Worm (Caenorhabditis elegans) whole organism, L1 larva: ENCODE measurements around the gene srh-38.

Source experiments
- C04F5.9 ChIP-seq: sonication (generic microtip); optimal IDR thresholded peaks from 2 replicates; lab custom pipeline; 2016; ENCODE audit warnings: missing genetic modification characterization, missing compliant biosample characterization
- F16B12.6 ChIP-seq: fragments of 150-350 bp; optimal IDR thresholded peaks from 2 replicates; lab custom pipeline; 2014; ENCODE audit warnings: missing biosample characterization, missing genetic modification characterization
- Y116A8C.19 ChIP-seq: sonication (generic microtip); optimal IDR thresholded peaks from 2 replicates; lab custom pipeline; 2016; ENCODE audit warnings: missing compliant biosample characterization, missing genetic modification characterization, borderline replicate concordance
- aly-2 ChIP-seq: fragments of 150-350 bp; optimal IDR thresholded peaks from 2 replicates; lab custom pipeline; 2014; ENCODE audit warnings: missing biosample characterization, missing genetic modification characterization
- ama-1 ChIP-seq: fragments of 150-350 bp; optimal IDR thresholded peaks from 2 replicates; lab custom pipeline; 2014
- blmp-1 ChIP-seq: fragments of 150-350 bp; optimal IDR thresholded peaks from 2 replicates; lab custom pipeline; 2014; ENCODE audit warnings: missing biosample characterization, missing genetic modification characterization
- ceh-8 ChIP-seq: fragments of 200-800 bp; sonication (Bioruptor generic); optimal IDR thresholded peaks from 2 replicates; lab custom pipeline; 2018; ENCODE audit warnings: mild to moderate bottlenecking, missing genetic modification characterization, moderate library complexity, missing compliant biosample characterization
- ceh-82 ChIP-seq, 3 experiments: fragments of 150-350 bp in 1 of 3; sonication (generic microtip) in 2 of 3; optimal IDR thresholded peaks; 2 replicates each; lab custom pipeline; 2014 to 2017; ENCODE audit warnings: missing biosample characterization in 3 of 3, missing genetic modification characterization in 3 of 3
- ceh-88 ChIP-seq: fragments of 200-800 bp; sonication (Bioruptor generic); IDR thresholded peaks from 2 replicates; pipeline ENCODE4 v1.3.6; 2022; ENCODE audit warnings: missing genetic modification characterization, missing compliant biosample characterization
- dpl-1 ChIP-seq, 3 experiments: fragments of 150-350 bp in 2 of 3; sonication (generic microtip) in 1 of 3; optimal IDR thresholded peaks; 2 replicates each; lab custom pipeline; 2014 to 2017; ENCODE audit warnings: missing biosample characterization in 3 of 3, missing genetic modification characterization in 3 of 3, missing genetic modification reagents in 3 of 3
- efl-1 ChIP-seq, 4 experiments: fragments of 150-350 bp; optimal IDR thresholded peaks in 3 of 4; peaks in 1 of 4; 1 replicate in 1 of 4; 2 replicates in 3 of 4; lab custom pipeline; 2014; ENCODE audit warnings: missing biosample characterization in 2 of 4, missing genetic modification characterization in 2 of 4, missing genetic modification reagents in 2 of 4
- efl-3 ChIP-seq: fragments of 200-800 bp; sonication (Bioruptor generic); optimal IDR thresholded peaks from 2 replicates; lab custom pipeline; 2018; ENCODE audit warnings: mild to moderate bottlenecking, missing genetic modification characterization, missing compliant biosample characterization
- egl-13 ChIP-seq: sonication (generic microtip); optimal IDR thresholded peaks from 2 replicates; lab custom pipeline; 2016; ENCODE audit warnings: missing genotype, missing genetic modification reagents, missing genetic modification characterization, missing compliant biosample characterization
- egl-27 ChIP-seq, 2 experiments: fragments of 150-350 bp in 1 of 2; sonication (generic microtip); optimal IDR thresholded peaks; 3 replicates each; lab custom pipeline; 2017 to 2018; ENCODE audit warnings: missing biosample characterization in 2 of 2, missing genetic modification characterization in 2 of 2, missing genetic modification reagents in 2 of 2
- elt-3 ChIP-seq, 6 experiments: fragments of 150-350 bp in 1 of 6; sonication (generic microtip); optimal IDR thresholded peaks; 2 replicates each; lab custom pipeline; 2017 to 2018; ENCODE audit warnings: missing biosample characterization in 6 of 6, missing genetic modification characterization in 6 of 6, inconsistent platforms in 1 of 6
- grh-1 ChIP-seq: fragments of 200-800 bp; sonication (Bioruptor generic); IDR thresholded peaks from 2 replicates; pipeline ENCODE4 v1.3.6; 2022; ENCODE audit warnings: missing genetic modification reagents, missing genetic modification characterization, missing compliant biosample characterization
- hlh-17 ChIP-seq: fragments of 200-800 bp; sonication (Bioruptor generic); optimal IDR thresholded peaks from 2 replicates; lab custom pipeline; 2018; ENCODE audit warnings: missing genetic modification characterization, mild to moderate bottlenecking, missing compliant biosample characterization, moderate library complexity, borderline replicate concordance
- hlh-4 ChIP-seq: sonication (generic microtip); optimal IDR thresholded peaks from 2 replicates; lab custom pipeline; 2016; ENCODE audit warnings: mild to moderate bottlenecking, missing genetic modification characterization, missing compliant biosample characterization
- hpl-2 ChIP-seq: fragments of 150-350 bp; optimal IDR thresholded peaks from 2 replicates; lab custom pipeline; 2014; ENCODE audit warnings: missing biosample characterization, missing genetic modification reagents, missing genetic modification characterization
- isw-1 ChIP-seq: fragments of 200-800 bp; sonication (Bioruptor generic); IDR thresholded peaks from 2 replicates; pipeline ENCODE4 v1.3.6; 2022; ENCODE audit warnings: missing genetic modification characterization, missing compliant biosample characterization
- jun-1 ChIP-seq: fragments of 150-350 bp; optimal IDR thresholded peaks from 2 replicates; lab custom pipeline; 2014; ENCODE audit warnings: missing biosample characterization, missing genetic modification reagents, missing genetic modification characterization
- lin-35 ChIP-seq, 2 experiments: fragments of 150-350 bp; optimal IDR thresholded peaks; 2 replicates each; lab custom pipeline; 2014; ENCODE audit warnings: missing biosample characterization in 2 of 2, missing genetic modification characterization in 2 of 2, missing genetic modification reagents in 2 of 2
- lir-3 ChIP-seq: sonication (generic microtip); optimal IDR thresholded peaks from 2 replicates; lab custom pipeline; 2016; ENCODE audit warnings: mild to moderate bottlenecking, missing genetic modification characterization, moderate library complexity, missing compliant biosample characterization; ENCODE audit not compliant: poor library complexity
- mdl-1 ChIP-seq, 2 experiments: fragments of 150-350 bp; optimal IDR thresholded peaks; 2 replicates each; lab custom pipeline; 2014 to 2017; ENCODE audit warnings: missing biosample characterization in 2 of 2, missing genetic modification characterization in 2 of 2, inconsistent platforms in 1 of 2
- mef-2 ChIP-seq: fragments of 150-350 bp; optimal IDR thresholded peaks from 2 replicates; lab custom pipeline; 2014; ENCODE audit warnings: missing biosample characterization, missing genetic modification characterization
- nhr-11 ChIP-seq: fragments of 150-350 bp; optimal IDR thresholded peaks from 2 replicates; lab custom pipeline; 2014; ENCODE audit warnings: missing biosample characterization, missing genetic modification characterization
- nhr-12 ChIP-seq: sonication (generic microtip); optimal IDR thresholded peaks from 2 replicates; lab custom pipeline; 2017; ENCODE audit warnings: missing biosample characterization, missing genetic modification characterization
- nhr-19 ChIP-seq: fragments of 200-800 bp; sonication (Bioruptor generic); conservative IDR thresholded peaks from 2 replicates; pipeline ENCODE4 v1.3.6; 2022; ENCODE audit warnings: missing genetic modification characterization, missing compliant biosample characterization
- nhr-20 ChIP-seq: sonication (generic microtip); optimal IDR thresholded peaks from 2 replicates; lab custom pipeline; 2016; ENCODE audit warnings: mild to moderate bottlenecking, missing genetic modification characterization, missing compliant biosample characterization
- nhr-28 ChIP-seq: fragments of 150-350 bp; optimal IDR thresholded peaks from 2 replicates; lab custom pipeline; 2014; ENCODE audit warnings: missing biosample characterization, missing genetic modification characterization
- nhr-47 ChIP-seq: sonication (generic microtip); optimal IDR thresholded peaks from 2 replicates; lab custom pipeline; 2016; ENCODE audit warnings: mild to moderate bottlenecking, missing genetic modification characterization, moderate library complexity, missing compliant biosample characterization
- nhr-77 ChIP-seq: fragments of 150-350 bp; optimal IDR thresholded peaks from 2 replicates; lab custom pipeline; 2014; ENCODE audit warnings: missing biosample characterization, missing genetic modification characterization
- nhr-85 ChIP-seq: sonication (generic microtip); peaks from one replicate; lab custom pipeline; 2016; ENCODE audit warnings: missing genetic modification characterization, inconsistent platforms, missing compliant biosample characterization
- pax-3 ChIP-seq: fragments of 200-800 bp; sonication (Bioruptor generic); optimal IDR thresholded peaks from 2 replicates; lab custom pipeline; 2018; ENCODE audit warnings: mild to moderate bottlenecking, missing genetic modification characterization, moderate library complexity, missing compliant biosample characterization
- pqm-1 ChIP-seq: sonication (generic microtip); optimal IDR thresholded peaks from 3 replicates; lab custom pipeline; 2017; ENCODE audit warnings: missing biosample characterization, missing genetic modification characterization
- rnt-1 ChIP-seq: sonication (generic microtip); optimal IDR thresholded peaks from 2 replicates; lab custom pipeline; 2016; ENCODE audit warnings: mild to moderate bottlenecking, missing genetic modification characterization, moderate library complexity, missing compliant biosample characterization
- skn-1 ChIP-seq: fragments of 150-350 bp; optimal IDR thresholded peaks from 2 replicates; lab custom pipeline; 2014; ENCODE audit warnings: missing biosample characterization, missing genetic modification characterization
- snpc-4 ChIP-seq: fragments of 150-350 bp; optimal IDR thresholded peaks from 2 replicates; lab custom pipeline; 2014; ENCODE audit warnings: missing biosample characterization, missing genetic modification characterization
- tbx-2 ChIP-seq: sonication (generic microtip); optimal IDR thresholded peaks from 2 replicates; lab custom pipeline; 2016; ENCODE audit warnings: missing genetic modification characterization, missing compliant biosample characterization
- unc-130 ChIP-seq: fragments of 150-350 bp; optimal IDR thresholded peaks from 2 replicates; lab custom pipeline; 2017; ENCODE audit warnings: missing biosample characterization, missing genetic modification characterization, inconsistent platforms
- unc-30 ChIP-seq: sonication (generic microtip); optimal IDR thresholded peaks from 2 replicates; lab custom pipeline; 2017; ENCODE audit warnings: missing biosample characterization, missing genetic modification characterization
- vab-15 ChIP-seq: sonication (generic microtip); optimal IDR thresholded peaks from 2 replicates; lab custom pipeline; 2017; ENCODE audit warnings: missing genotype, mild to moderate bottlenecking, missing genetic modification characterization, missing compliant biosample characterization
- zag-1 ChIP-seq: fragments of 150-350 bp; optimal IDR thresholded peaks from 2 replicates; lab custom pipeline; 2014; ENCODE audit warnings: missing biosample characterization, missing genetic modification characterization

srh-38 gene

ce11 chrV:2920125-2920524, 2.4 kb downstream of the srh-38 start:
- no peak for TF ChIP-seq hlh-4 (tag; lab: Kevin White, UChicago)
- TF ChIP-seq snpc-4 (tag; lab: Kevin White, UChicago): peak; percentile 44
- TF ChIP-seq isw-1 (GFP tag; lab: Robert Waterston, UW): no peak
- no peak for TF ChIP-seq F16B12.6
- no peak for TF ChIP-seq pax-3 (tag; lab: Kevin White, UChicago)
- no peak for TF ChIP-seq jun-1 (tag; lab: Kevin White, UChicago)
- no peak for TF ChIP-seq C04F5.9 (tag; lab: Kevin White, UChicago)
- no peak for TF ChIP-seq Y116A8C.19 (tag; lab: Kevin White, UChicago)
- TF ChIP-seq nhr-11 (tag; lab: Kevin White, UChicago): no peak
- TF ChIP-seq, all 84 proteins: peak for 1

ce11 chrV:2913948-2914347, 8.5 kb downstream of the srh-38 start, which contains the start of gene srh-146:
Gene srh-146, plus strand, starts transcription at chrV:2914248.
- TF ChIP-seq unc-30 (no peak), tbx-2 (tag; lab: Kevin White, UChicago) (no peak), lin-35 (GFP tag; optimal IDR thresholded peaks at IDR 0.05; lab: Kevin White, UChicago) (no peak), efl-3 (GFP tag; lab: Kevin White, UChicago) (no peak), skn-1 (tag; lab: Kevin White, UChicago) (no peak), nhr-47 (tag; lab: Kevin White, UChicago) (no peak), rnt-1 (no peak), nhr-11 (tag; lab: Kevin White, UChicago) (no peak), jun-1 (tag; lab: Kevin White, UChicago) (no peak), egl-27 (tag; optimal IDR thresholded peaks at IDR 0.05; lab: Kevin White, UChicago) (no peak), pqm-1 (no peak), nhr-19 (GFP tag; lab: Robert Waterston, UW) (no peak), grh-1 (GFP tag; lab: Robert Waterston, UW) (no peak), aly-2 (tag; lab: Kevin White, UChicago) (no peak), nhr-12 (tag; lab: Kevin White, UChicago) (no peak)

ce11 chrV:2912901-2913300, 9.6 kb downstream of the srh-38 start, which contains the start of gene C31B8.9:
Gene C31B8.9, minus strand, starts transcription at chrV:2913001.
- TF ChIP-seq ama-1 (lab: Kevin White, UChicago) (no peak), unc-30 (no peak), lir-3 (no peak), mef-2 (no peak), unc-130 (tag; lab: Kevin White, UChicago) (no peak), hlh-17 (GFP tag; lab: Kevin White, UChicago) (no peak), pax-3 (tag; lab: Kevin White, UChicago) (no peak), vab-15 (tag; lab: Kevin White, UChicago) (no peak), nhr-20 (tag; lab: Kevin White, UChicago) (no peak), nhr-77 (no peak), ceh-8 (GFP tag; lab: Kevin White, UChicago) (no peak), grh-1 (GFP tag; lab: Robert Waterston, UW) (no peak), mdl-1 (tag; optimal IDR thresholded peaks at IDR 0.05; lab: Kevin White, UChicago) (no peak), nhr-28 (tag; lab: Kevin White, UChicago) (no peak), ceh-88 (GFP tag; lab: Robert Waterston, UW) (no peak), dpl-1 (GFP tag; optimal IDR thresholded peaks at IDR 0.05; lab: Kevin White, UChicago) (no peak), efl-1 (optimal IDR thresholded peaks at IDR 0.05; lab: Kevin White, UChicago) (no peak), efl-1 (GFP tag; optimal IDR thresholded peaks at IDR 0.05 in 1 of 2; lab: Kevin White, UChicago) (no peak), zag-1 (tag; lab: Kevin White, UChicago) (no peak)

- TF ChIP-seq hpl-2 (GFP tag; lab: Kevin White, UChicago) (no peak), elt-3 (tag; optimal IDR thresholded peaks at IDR 0.05; lab: Kevin White, UChicago) (peak in 1 of 6 experiments; percentile 42), ceh-82 (tag; optimal IDR thresholded peaks at IDR 0.05; lab: Kevin White, UChicago) (no peak), egl-13 (tag; lab: Kevin White, UChicago) (no peak), dpl-1 (GFP tag; optimal IDR thresholded peaks at IDR 0.05; lab: Kevin White, UChicago) (no peak), blmp-1 (tag; lab: Kevin White, UChicago) (no peak), nhr-85 (tag; lab: Kevin White, UChicago) (peak; percentile 60)
Observed at ce11 chrV:2909525-2909924, 13.0 kb downstream of the srh-38 start, which contains the start of gene zmp-3. Gene zmp-3, minus strand, starts transcription at chrV:2909625.
